Worm (Caenorhabditis elegans) whole organism, late embryonic: ENCODE results near the gene ZK488.5.

Experiments
- C08G9.2 ChIP-seq: sonication (generic microtip); optimal IDR thresholded peaks from 2 replicates; lab custom pipeline; 2016; ENCODE audit warnings: mild to moderate bottlenecking, missing genetic modification characterization, moderate library complexity, missing compliant biosample characterization
- K02D7.2 ChIP-seq: sonication (generic microtip); optimal IDR thresholded peaks from 2 replicates; lab custom pipeline; 2017; ENCODE audit warnings: mild to moderate bottlenecking, missing genetic modification characterization, missing compliant biosample characterization
- K09A11.1 ChIP-seq: sonication (generic microtip); optimal IDR thresholded peaks from 2 replicates; lab custom pipeline; 2017; ENCODE audit warnings: antibody characterized with exemption, mild to moderate bottlenecking, missing genetic modification characterization, missing compliant biosample characterization; ENCODE audit not compliant: insufficient read depth
- T23F11.4 ChIP-seq: fragments of 200-800 bp; sonication (Bioruptor generic); optimal IDR thresholded peaks from 2 replicates; lab custom pipeline; 2018; ENCODE audit warnings: mild to moderate bottlenecking, missing genetic modification characterization, missing compliant biosample characterization
- Y22D7AL.16 ChIP-seq: sonication (generic microtip); optimal IDR thresholded peaks from 2 replicates; lab custom pipeline; 2016; ENCODE audit warnings: missing genetic modification characterization, missing compliant biosample characterization
- ahr-1 ChIP-seq: sonication (generic microtip); optimal IDR thresholded peaks from 2 replicates; lab custom pipeline; 2016; ENCODE audit warnings: missing genetic modification characterization, missing compliant biosample characterization
- ceh-22 ChIP-seq: sonication (generic microtip); optimal IDR thresholded peaks from 2 replicates; lab custom pipeline; 2017; ENCODE audit warnings: missing biosample characterization, missing genetic modification characterization
- ceh-31 ChIP-seq: sonication (generic microtip); optimal IDR thresholded peaks from 2 replicates; lab custom pipeline; 2016; ENCODE audit warnings: missing genetic modification characterization, missing compliant biosample characterization
- ceh-9 ChIP-seq: sonication (generic microtip); optimal IDR thresholded peaks from 2 replicates; lab custom pipeline; 2016; ENCODE audit warnings: mild to moderate bottlenecking, missing genetic modification characterization, inconsistent platforms, missing compliant biosample characterization
- che-1 ChIP-seq: sonication (generic microtip); optimal IDR thresholded peaks from 2 replicates; lab custom pipeline; 2016; ENCODE audit warnings: mild to moderate bottlenecking, missing genetic modification characterization, missing compliant biosample characterization
- dve-1 ChIP-seq: sonication (generic microtip); optimal IDR thresholded peaks from 2 replicates; lab custom pipeline; 2017; ENCODE audit warnings: antibody characterized with exemption, mild to moderate bottlenecking, missing genetic modification characterization, missing compliant biosample characterization
- elt-2 ChIP-seq: sonication (generic microtip); optimal IDR thresholded peaks from 2 replicates; lab custom pipeline; 2016; ENCODE audit warnings: missing genetic modification reagents, missing genetic modification characterization, missing compliant biosample characterization
- ets-4 ChIP-seq: sonication (generic microtip); optimal IDR thresholded peaks from 2 replicates; lab custom pipeline; 2016; ENCODE audit warnings: missing genetic modification characterization, missing compliant biosample characterization
- eyg-1 ChIP-seq: sonication (generic microtip); optimal IDR thresholded peaks from 2 replicates; lab custom pipeline; 2016; ENCODE audit warnings: missing genotype, missing genetic modification characterization, missing compliant biosample characterization
- fax-1 ChIP-seq: sonication (generic microtip); optimal IDR thresholded peaks from 2 replicates; lab custom pipeline; 2016; ENCODE audit warnings: missing genotype, missing genetic modification characterization, missing compliant biosample characterization
- fkh-10 ChIP-seq: fragments of 150-350 bp; optimal IDR thresholded peaks from 2 replicates; lab custom pipeline; 2014; ENCODE audit warnings: missing biosample characterization, missing genetic modification reagents, missing genetic modification characterization
- fkh-6 ChIP-seq: sonication (generic microtip); optimal IDR thresholded peaks from 2 replicates; lab custom pipeline; 2016; ENCODE audit warnings: missing genetic modification characterization, missing compliant biosample characterization
- hlh-13 ChIP-seq: fragments of 200-800 bp; sonication (Bioruptor generic); optimal IDR thresholded peaks from 2 replicates; lab custom pipeline; 2018; ENCODE audit warnings: mild to moderate bottlenecking, missing genetic modification characterization, missing compliant biosample characterization
- hlh-15 ChIP-seq: sonication (generic microtip); optimal IDR thresholded peaks from 2 replicates; lab custom pipeline; 2016; ENCODE audit warnings: missing genetic modification characterization, missing compliant biosample characterization
- hlh-30 ChIP-seq: sonication (generic microtip); optimal IDR thresholded peaks from 2 replicates; lab custom pipeline; 2017; ENCODE audit warnings: antibody characterized with exemption, missing genetic modification characterization, missing compliant biosample characterization; ENCODE audit not compliant: insufficient read depth
- hlh-8 ChIP-seq: sonication (generic microtip); optimal IDR thresholded peaks from 2 replicates; lab custom pipeline; 2016; ENCODE audit warnings: missing genotype, missing genetic modification characterization, missing compliant biosample characterization
- lim-6 ChIP-seq: sonication (generic microtip); optimal IDR thresholded peaks from 2 replicates; lab custom pipeline; 2016; ENCODE audit warnings: missing genetic modification characterization, missing compliant biosample characterization
- madf-2 ChIP-seq: sonication (generic microtip); optimal IDR thresholded peaks from 2 replicates; lab custom pipeline; 2017; ENCODE audit warnings: missing genetic modification characterization, missing compliant biosample characterization
- nfya-1 ChIP-seq: sonication (generic microtip); optimal IDR thresholded peaks from 2 replicates; lab custom pipeline; 2017; ENCODE audit warnings: missing genetic modification characterization, mild to moderate bottlenecking, missing compliant biosample characterization, antibody characterized with exemption, moderate library complexity
- nhr-232 ChIP-seq: sonication (generic microtip); optimal IDR thresholded peaks from 2 replicates; lab custom pipeline; 2016; ENCODE audit warnings: missing genetic modification characterization, missing compliant biosample characterization
- npax-4 ChIP-seq: sonication (generic microtip); optimal IDR thresholded peaks from 2 replicates; lab custom pipeline; 2016; ENCODE audit warnings: missing genetic modification characterization, missing compliant biosample characterization
- pag-3 ChIP-seq: sonication (generic microtip); optimal IDR thresholded peaks from 2 replicates; lab custom pipeline; 2016; ENCODE audit warnings: missing compliant biosample characterization, missing genetic modification characterization, borderline replicate concordance
- pat-9 ChIP-seq: fragments of 200-800 bp; sonication (Bioruptor generic); optimal IDR thresholded peaks from 2 replicates; lab custom pipeline; 2018; ENCODE audit warnings: mild to moderate bottlenecking, missing genetic modification characterization, moderate library complexity, missing compliant biosample characterization
- pha-2 ChIP-seq: sonication (generic microtip); optimal IDR thresholded peaks from 2 replicates; lab custom pipeline; 2017; ENCODE audit warnings: mild to moderate bottlenecking, missing genetic modification characterization, missing compliant biosample characterization
- pha-4 ChIP-seq: fragments of 150-350 bp; optimal IDR thresholded peaks from 2 replicates; lab custom pipeline; 2018; ENCODE audit warnings: missing biosample characterization, missing genetic modification reagents, missing genetic modification characterization
- pqm-1 ChIP-seq: sonication (generic microtip); optimal IDR thresholded peaks from 2 replicates; lab custom pipeline; 2016; ENCODE audit warnings: missing genetic modification characterization, missing compliant biosample characterization
- pros-1 ChIP-seq: fragments of 150-350 bp; optimal IDR thresholded peaks from 2 replicates; lab custom pipeline; 2014; ENCODE audit warnings: missing biosample characterization, missing genetic modification reagents, missing genetic modification characterization
- sox-2 ChIP-seq: fragments of 200-800 bp; sonication (Bioruptor generic); IDR thresholded peaks from 2 replicates; pipeline ENCODE4 v1.3.6; 2022; ENCODE audit warnings: missing genetic modification reagents, missing genetic modification characterization, missing compliant biosample characterization
- syd-9 ChIP-seq: sonication (generic microtip); optimal IDR thresholded peaks from 2 replicates; lab custom pipeline; 2016; ENCODE audit warnings: mild to moderate bottlenecking, missing genetic modification characterization, moderate library complexity, missing compliant biosample characterization
- tbx-7 ChIP-seq: sonication (generic microtip); optimal IDR thresholded peaks from 2 replicates; lab custom pipeline; 2016; ENCODE audit warnings: missing genotype, missing genetic modification characterization, missing compliant biosample characterization
- ttx-3 ChIP-seq: sonication (generic microtip); optimal IDR thresholded peaks from 2 replicates; lab custom pipeline; 2016; ENCODE audit warnings: missing genetic modification reagents, missing genetic modification characterization, missing compliant biosample characterization
- unc-55 ChIP-seq: sonication (generic microtip); optimal IDR thresholded peaks from 2 replicates; lab custom pipeline; 2017; ENCODE audit warnings: missing biosample characterization, missing genetic modification reagents, missing genetic modification characterization
- unc-86 ChIP-seq: sonication (generic microtip); optimal IDR thresholded peaks from 2 replicates; lab custom pipeline; 2016; ENCODE audit warnings: missing genetic modification characterization, missing compliant biosample characterization
- zip-5 ChIP-seq: sonication (generic microtip); optimal IDR thresholded peaks from 2 replicates; lab custom pipeline; 2016; ENCODE audit warnings: missing genetic modification characterization, missing compliant biosample characterization
- ztf-16 ChIP-seq: sonication (generic microtip); optimal IDR thresholded peaks from 2 replicates; lab custom pipeline; 2017; ENCODE audit warnings: missing genetic modification characterization, missing compliant biosample characterization

Gene ZK488.5

DNA sequence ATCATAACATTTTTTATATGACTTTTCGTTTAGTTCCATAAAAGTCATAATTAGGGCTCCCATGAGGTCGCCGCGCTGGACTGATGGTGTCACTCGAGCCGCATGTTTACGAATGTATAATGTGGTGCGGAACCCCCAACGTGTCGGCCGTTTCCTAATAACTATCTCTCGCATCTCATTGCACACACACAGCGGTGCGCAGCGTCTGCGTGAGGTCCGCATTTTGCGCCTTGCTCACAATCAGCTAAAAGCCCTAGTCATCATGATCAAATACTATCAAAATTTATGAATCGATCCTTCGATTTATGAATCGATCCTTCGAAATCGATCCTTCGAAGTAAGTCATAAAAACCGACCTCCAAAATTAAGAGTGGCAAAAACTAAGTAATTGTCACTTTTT, 33.1 kb upstream of the ZK488.5 start, which contains the start of gene srx-7:
TSS of gene srx-7 (plus strand) at position 256 of the 400 bp plus-strand sequence.
- TF ChIP-seq lim-6 (tag; lab: Kevin White, UChicago) (no peak), madf-2 (no peak), hlh-13 (GFP tag; lab: Kevin White, UChicago) (no peak), hlh-15 (tag; lab: Kevin White, UChicago) (no peak), nhr-232 (tag; lab: Kevin White, UChicago) (no peak), unc-55 (GFP tag; lab: Kevin White, UChicago) (no peak), elt-2 (tag; lab: Kevin White, UChicago) (no peak), ceh-9 (tag; lab: Kevin White, UChicago) (no peak), syd-9 (tag; lab: Kevin White, UChicago) (no peak), fkh-6 (tag; lab: Kevin White, UChicago) (no peak), pag-3 (tag; lab: Kevin White, UChicago) (no peak), pat-9 (tag; lab: Kevin White, UChicago) (no peak), ttx-3 (tag; lab: Kevin White, UChicago) (no peak), fkh-10 (no peak)

DNA sequence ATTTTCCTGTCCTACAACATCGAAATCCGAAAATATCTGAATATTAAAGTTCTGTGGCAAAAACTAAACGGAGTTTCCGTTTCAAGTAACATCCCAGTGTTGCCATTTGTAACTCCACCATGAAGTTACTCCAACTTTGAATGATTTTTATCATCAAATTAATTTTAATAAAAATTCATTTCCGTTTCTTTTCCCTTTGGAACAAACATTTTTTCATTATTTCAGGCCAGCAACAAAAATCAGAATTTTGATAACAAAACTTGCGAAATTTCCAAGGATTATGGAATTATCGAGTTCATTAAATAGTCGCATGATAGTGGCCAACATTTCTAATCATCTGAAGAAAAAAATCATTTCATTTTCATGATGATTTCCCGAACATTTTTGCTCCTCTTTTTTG, 30.2 kb upstream of the ZK488.5 start, which contains the start of gene C14C6.2:
TSS of gene C14C6.2 (plus strand) at position 301 of the 400 bp plus-strand sequence.
- TF ChIP-seq pqm-1 (tag; lab: Kevin White, UChicago) (no peak), pros-1 (no peak), unc-55 (GFP tag; lab: Kevin White, UChicago) (no peak), fax-1 (tag; lab: Kevin White, UChicago) (no peak), ttx-3 (tag; lab: Kevin White, UChicago) (no peak), K02D7.2 (tag; lab: Kevin White, UChicago) (no peak), che-1 (no peak), ceh-22 (no peak)
- TF ChIP-seq, all 69 proteins: peak for 0

DNA sequence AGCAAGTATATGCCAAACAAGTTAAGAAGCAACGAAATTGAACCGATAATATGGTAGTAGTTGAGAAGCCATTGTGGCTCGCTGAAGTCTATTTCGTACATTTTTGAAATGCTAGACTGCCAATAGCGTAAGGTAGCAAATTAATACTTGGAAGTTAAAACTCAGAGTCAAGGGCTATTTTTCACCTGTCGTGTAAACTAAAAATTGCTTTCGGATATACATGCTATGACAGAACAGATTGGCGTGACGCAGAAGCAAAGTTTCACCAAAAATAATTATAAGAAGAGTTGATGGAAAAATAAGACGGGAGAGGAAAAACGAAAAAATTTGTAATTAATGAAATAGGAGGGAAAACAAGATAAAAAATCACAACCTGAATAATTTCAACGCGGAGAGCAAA, 27.1 kb upstream of the ZK488.5 start, which contains the start of gene sri-73:
TSS of gene sri-73 (minus strand) at position 101 of the 400 bp plus-strand sequence.
- TF ChIP-seq ets-4, result no peak
- no peak for TF ChIP-seq pha-4
- no peak for TF ChIP-seq unc-86 (tag; lab: Kevin White, UChicago)
- TF ChIP-seq sox-2 (GFP tag; lab: Robert Waterston, UW), result no peak
- no peak for TF ChIP-seq ttx-3 (tag; lab: Kevin White, UChicago)
- TF ChIP-seq hlh-30 (tag; lab: Kevin White, UChicago), result no peak
- no peak for TF ChIP-seq fax-1 (tag; lab: Kevin White, UChicago)
- no peak for TF ChIP-seq hlh-15 (tag; lab: Kevin White, UChicago)
- TF ChIP-seq T23F11.4 (GFP tag; lab: Kevin White, UChicago), result no peak
- no peak for TF ChIP-seq pag-3 (tag; lab: Kevin White, UChicago)
- no peak for TF ChIP-seq ceh-22
- TF ChIP-seq ceh-31 (tag; lab: Kevin White, UChicago), result no peak
- no peak for TF ChIP-seq K09A11.1 (tag; lab: Kevin White, UChicago)
- no peak for TF ChIP-seq eyg-1
- TF ChIP-seq fkh-10, result no peak

DNA sequence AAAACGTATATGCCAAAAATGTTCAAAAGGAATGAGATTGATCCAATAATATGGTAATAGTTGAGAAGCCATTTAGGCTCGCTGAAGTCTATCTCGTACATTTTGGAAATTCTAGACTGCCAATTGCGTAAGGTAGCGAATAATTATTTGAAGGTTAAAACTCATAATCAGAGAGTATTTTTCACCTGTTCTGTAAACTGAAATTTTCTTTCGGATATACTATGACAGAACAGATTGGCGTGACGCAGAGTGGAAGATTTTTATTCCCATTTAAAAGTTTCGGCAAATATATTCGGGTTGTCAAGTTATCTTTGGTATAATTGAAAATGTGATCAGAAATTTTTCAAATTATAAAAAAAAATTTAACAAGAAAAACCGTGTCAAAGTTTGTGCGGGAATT, 25.0 kb upstream of the ZK488.5 start, which contains the start of gene sri-72:
TSS of gene sri-72 (minus strand) at position 101 of the 400 bp plus-strand sequence.
- TF ChIP-seq ets-4 (no peak), eyg-1 (no peak), pha-2 (no peak), Y22D7AL.16 (tag; lab: Kevin White, UChicago) (no peak), nfya-1 (tag; lab: Kevin White, UChicago) (no peak), dve-1 (no peak), npax-4 (tag; lab: Kevin White, UChicago) (no peak), sox-2 (GFP tag; lab: Robert Waterston, UW) (no peak), ztf-16 (tag; lab: Kevin White, UChicago) (no peak), unc-86 (tag; lab: Kevin White, UChicago) (no peak), ahr-1 (tag; lab: Kevin White, UChicago) (no peak), tbx-7 (tag; lab: Kevin White, UChicago) (no peak), C08G9.2 (tag; lab: Kevin White, UChicago) (no peak), madf-2 (no peak), nhr-232 (tag; lab: Kevin White, UChicago) (no peak), hlh-8 (tag; lab: Kevin White, UChicago) (no peak), ceh-31 (tag; lab: Kevin White, UChicago) (no peak), T23F11.4 (GFP tag; lab: Kevin White, UChicago) (no peak), zip-5 (tag; lab: Kevin White, UChicago) (no peak), hlh-15 (tag; lab: Kevin White, UChicago) (no peak)
